Fruit fly (Drosophila melanogaster): ENCODE results near the gene CG8620.

The CG8620 gene

DNA sequence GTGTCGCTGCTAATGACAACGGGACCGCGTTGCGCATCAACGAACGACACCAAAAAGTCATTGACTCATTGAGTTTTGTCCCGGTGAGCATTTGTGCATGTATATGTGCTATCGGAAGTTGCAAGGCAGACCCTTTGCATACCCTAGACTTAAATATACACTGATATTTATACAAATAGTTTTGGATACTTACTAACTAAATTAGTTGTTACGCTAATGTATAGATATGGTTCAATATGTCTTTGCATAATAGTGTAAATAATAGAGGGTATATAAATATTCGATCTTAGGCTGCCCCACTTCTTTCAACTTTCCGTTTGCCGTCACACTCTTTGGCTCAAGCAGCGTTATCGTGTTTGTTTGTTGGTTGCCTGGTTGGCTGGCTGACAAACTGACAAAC lies 33.3 kb downstream of the CG8620 start (continued):
- TF ChIP-seq CG12744 (GFP tag; optimal IDR thresholded peaks at IDR 0.05) (no peak), CG13424 (tag; optimal IDR thresholded peaks at IDR 0.05) (no peak), rib (GFP tag; IDR thresholded peaks at IDR 0.05) (no peak), Sry-δ (GFP tag; optimal IDR thresholded peaks at IDR 0.05) (no peak), CG16815 (GFP tag; optimal IDR thresholded peaks at IDR 0.05) (no peak), CG17186 (GFP tag; optimal IDR thresholded peaks at IDR 0.05) (no peak), klu (GFP tag; IDR thresholded peaks at IDR 0.05) (no peak), CG13296 (GFP tag; optimal IDR thresholded peaks at IDR 0.05) (no peak), CG9727 (GFP tag; optimal IDR thresholded peaks at IDR 0.05) (no peak), CG31388 (GFP tag; optimal IDR thresholded peaks at IDR 0.05) (no peak), CG2199 (GFP tag; IDR thresholded peaks at IDR 0.05) (no peak), CG12659 (GFP tag; optimal IDR thresholded peaks at IDR 0.05) (no peak), fd102C (GFP tag; optimal IDR thresholded peaks at IDR 0.05) (no peak)
